Fruit fly (Drosophila melanogaster) whole organism, embryonic: ENCODE data around the gene Doc1.

Source experiments
- Adf1 ChIP-seq: fragments of 200-800 bp; sonication (Bioruptor generic); IDR thresholded peaks from 2 replicates; pipeline ENCODE4 v1.3.6; 2022; ENCODE audit warnings: missing biosample characterization, missing genetic modification characterization
- Bgb ChIP-seq: fragments of 200-800 bp; sonication (Bioruptor generic); IDR thresholded peaks from 2 replicates; pipeline ENCODE4 v1.3.6; 2022; ENCODE audit warnings: missing biosample characterization, missing genetic modification characterization; ENCODE audit not compliant: partially characterized antibody
- C15 ChIP-seq: fragments of 200-800 bp; sonication (Bioruptor generic); IDR thresholded peaks from 3 replicates; pipeline ENCODE4 v1.3.6; 2022; ENCODE audit warnings: missing biosample characterization, missing genetic modification characterization
- CG10462 ChIP-seq: fragments of 200-800 bp; sonication (Bioruptor generic); optimal IDR thresholded peaks from 2 replicates; lab custom pipeline; 2016; ENCODE audit warnings: missing biosample characterization, missing genetic modification characterization
- CG10959 ChIP-seq: fragments of 200-800 bp; sonication (Bioruptor generic); IDR thresholded peaks from 2 replicates; pipeline ENCODE4 v1.3.6; 2022; ENCODE audit warnings: missing biosample characterization, missing genetic modification characterization
- CG13296 ChIP-seq: fragments of 200-800 bp; sonication (Bioruptor generic); optimal IDR thresholded peaks from 3 replicates; lab custom pipeline; 2018; ENCODE audit warnings: missing biosample characterization, mild to moderate bottlenecking, missing genetic modification characterization
- CG14441 ChIP-seq: fragments of 200-800 bp; sonication (Bioruptor generic); IDR thresholded peaks from 2 replicates; pipeline ENCODE4 v1.3.6; 2022; ENCODE audit warnings: missing biosample characterization, missing genetic modification characterization
- CG15073 ChIP-seq: fragments of 200-800 bp; sonication (Bioruptor generic); optimal IDR thresholded peaks from 2 replicates; lab custom pipeline; 2016; ENCODE audit warnings: missing biosample characterization, missing genetic modification characterization
- CG1529 ChIP-seq: fragments of 200-800 bp; sonication (Bioruptor generic); optimal IDR thresholded peaks from 3 replicates; lab custom pipeline; 2018; ENCODE audit warnings: missing biosample characterization, missing genetic modification characterization
- CG15514 ChIP-seq: fragments of 200-800 bp; sonication (Bioruptor generic); optimal IDR thresholded peaks from 3 replicates; lab custom pipeline; 2017; ENCODE audit warnings: missing biosample characterization, missing genetic modification characterization, mild to moderate bottlenecking, moderate library complexity, missing genetic modification reagents
- CG17328 ChIP-seq: fragments of 200-800 bp; sonication (Bioruptor generic); IDR thresholded peaks from 2 replicates; pipeline ENCODE4 v1.3.6; 2022; ENCODE audit warnings: missing biosample characterization, missing genetic modification characterization
- CG18476 ChIP-seq: fragments of 200-800 bp; sonication (Bioruptor generic); optimal IDR thresholded peaks from 2 replicates; lab custom pipeline; 2016; ENCODE audit warnings: missing biosample characterization, mild to moderate bottlenecking, missing genetic modification characterization
- CG2120 ChIP-seq: fragments of 200-800 bp; sonication (Bioruptor generic); optimal IDR thresholded peaks from 3 replicates; lab custom pipeline; 2016; ENCODE audit warnings: missing biosample characterization, missing genetic modification characterization
- CG2199 ChIP-seq: fragments of 200-800 bp; sonication (Bioruptor generic); IDR thresholded peaks from 3 replicates; pipeline ENCODE4 v1.3.6; 2022; ENCODE audit warnings: missing biosample characterization, missing genetic modification characterization
- CG2712 ChIP-seq: fragments of 200-800 bp; optimal IDR thresholded peaks from 3 replicates; lab custom pipeline; 2019; ENCODE audit warnings: missing biosample characterization, mild to moderate bottlenecking, missing genetic modification characterization, moderate library complexity
- CG2889 ChIP-seq: fragments of 200-800 bp; sonication (Bioruptor generic); IDR thresholded peaks from 3 replicates; pipeline ENCODE4 v1.3.6; 2022; ENCODE audit warnings: missing biosample characterization, missing genetic modification characterization
- CG31365 ChIP-seq: fragments of 200-800 bp; sonication (Bioruptor generic); optimal IDR thresholded peaks from 2 replicates; lab custom pipeline; 2018; ENCODE audit warnings: missing biosample characterization, mild to moderate bottlenecking, missing genetic modification characterization
- CG3995 ChIP-seq: fragments of 200-800 bp; sonication (Bioruptor generic); optimal IDR thresholded peaks from 3 replicates; lab custom pipeline; 2016; ENCODE audit warnings: missing biosample characterization, missing genetic modification characterization
- CG7357 ChIP-seq: fragments of 200-800 bp; sonication (Bioruptor generic); IDR thresholded peaks from 3 replicates; pipeline ENCODE4 v1.3.6; 2022; ENCODE audit warnings: missing biosample characterization, missing genetic modification characterization
- CG9876 ChIP-seq: fragments of 200-800 bp; sonication (Bioruptor generic); optimal IDR thresholded peaks from 2 replicates; lab custom pipeline; 2016; ENCODE audit warnings: missing biosample characterization, missing genetic modification characterization
- CkIIα-i1 ChIP-seq: fragments of 200-800 bp; sonication (Bioruptor generic); IDR thresholded peaks from 2 replicates; pipeline ENCODE4 v1.3.6; 2022; ENCODE audit warnings: missing biosample characterization, missing genetic modification characterization
- Dip2 ChIP-seq: fragments of 200-800 bp; sonication (Bioruptor generic); IDR thresholded peaks from 2 replicates; pipeline ENCODE4 v1.3.6; 2022; ENCODE audit warnings: missing biosample characterization, missing genetic modification characterization
- Dll ChIP-seq: fragments of 200-800 bp; sonication (Bioruptor generic); IDR thresholded peaks from 4 replicates; pipeline ENCODE4 v1.3.6; 2022; ENCODE audit warnings: missing biosample characterization, missing genetic modification characterization; ENCODE audit not compliant: partially characterized antibody
- Drgx ChIP-seq: fragments of 200-800 bp; sonication (Bioruptor generic); IDR thresholded peaks from 2 replicates; pipeline ENCODE4 v1.3.6; 2022; ENCODE audit warnings: missing biosample characterization, missing genetic modification characterization
- Eip74EF ChIP-seq, 2 experiments: fragments of 200-800 bp in 1 of 2; fragments of >200 bp in 1 of 2; sonication (Bioruptor generic) in 1 of 2; optimal IDR thresholded peaks; 2 replicates each; lab custom pipeline; 2017 to 2019; ENCODE audit warnings: missing biosample characterization in 2 of 2, missing genetic modification characterization in 2 of 2, mild to moderate bottlenecking in 1 of 2, moderate library complexity in 1 of 2
- GATAe ChIP-seq: fragments of 200-800 bp; sonication (Bioruptor generic); conservative IDR thresholded peaks from 2 replicates; pipeline ENCODE4 v1.3.6; 2022; ENCODE audit warnings: missing biosample characterization, missing genetic modification characterization
- Hr39 ChIP-seq: fragments of >200 bp; optimal IDR thresholded peaks from 2 replicates; lab custom pipeline; 2017
- Myb ChIP-seq: fragments of 200-800 bp; sonication (Bioruptor generic); optimal IDR thresholded peaks from 2 replicates; lab custom pipeline; 2016; ENCODE audit warnings: missing biosample characterization, missing genetic modification characterization
- Six4 ChIP-seq: fragments of 200-800 bp; sonication (Bioruptor generic); optimal IDR thresholded peaks from 2 replicates; lab custom pipeline; 2016; ENCODE audit warnings: missing biosample characterization, missing genetic modification characterization
- Spps ChIP-seq: fragments of 200-800 bp; sonication (Bioruptor generic); optimal IDR thresholded peaks from 2 replicates; lab custom pipeline; 2018; ENCODE audit warnings: missing biosample characterization, mild to moderate bottlenecking, missing genetic modification characterization
- Stat92E ChIP-seq, 3 experiments: fragments of >200 bp in 2 of 3; fragments of 200-800 bp in 1 of 3; sonication (Bioruptor generic) in 1 of 3; optimal IDR thresholded peaks; 2 replicates each; lab custom pipeline; 2017 to 2019; ENCODE audit warnings: missing biosample characterization in 3 of 3, missing genetic modification characterization in 3 of 3, mild to moderate bottlenecking in 1 of 3, moderate library complexity in 1 of 3
- ac ChIP-seq: fragments of 200-800 bp; sonication (Bioruptor generic); optimal IDR thresholded peaks from 3 replicates; lab custom pipeline; 2017; ENCODE audit warnings: missing biosample characterization, mild to moderate bottlenecking, missing genetic modification characterization
- ap ChIP-seq: fragments of 200-800 bp; sonication (Bioruptor generic); IDR thresholded peaks from 2 replicates; pipeline ENCODE4 v1.3.6; 2022; ENCODE audit warnings: missing biosample characterization, missing genetic modification characterization
- btn ChIP-seq: fragments of 200-800 bp; sonication (Bioruptor generic); optimal IDR thresholded peaks from 2 replicates; lab custom pipeline; 2016; ENCODE audit warnings: missing biosample characterization, missing genetic modification characterization
- crp ChIP-seq, 2 experiments: fragments of 200-800 bp; sonication (Bioruptor generic); optimal IDR thresholded peaks; 2 replicates in 1 of 2; 3 replicates in 1 of 2; lab custom pipeline; 2017; ENCODE audit warnings: missing biosample characterization in 2 of 2, missing genetic modification characterization in 2 of 2, mild to moderate bottlenecking in 1 of 2, moderate library complexity in 1 of 2
- gem ChIP-seq: fragments of 200-800 bp; sonication (Bioruptor generic); optimal IDR thresholded peaks from 2 replicates; lab custom pipeline; 2019; ENCODE audit warnings: missing biosample characterization, mild to moderate bottlenecking, missing genetic modification characterization, moderate library complexity
- grau ChIP-seq: fragments of 200-800 bp; optimal IDR thresholded peaks from 3 replicates; lab custom pipeline; 2019; ENCODE audit warnings: missing biosample characterization, mild to moderate bottlenecking, missing genetic modification characterization, moderate library complexity
- hkb ChIP-seq, 2 experiments: fragments of 200-800 bp in 1 of 2; fragments of >200 bp in 1 of 2; sonication (Bioruptor generic) in 1 of 2; IDR thresholded peaks in 1 of 2; optimal IDR thresholded peaks in 1 of 2; 2 replicates each; pipeline versions ENCODE4 v1.3.6 to Lab custom; 2017 to 2022; ENCODE audit warnings: missing biosample characterization in 1 of 2, missing genetic modification characterization in 1 of 2
- ken ChIP-seq: fragments of 200-800 bp; sonication (Bioruptor generic); IDR thresholded peaks from 3 replicates; pipeline ENCODE4 v1.3.6; 2022; ENCODE audit warnings: missing biosample characterization, missing genetic modification characterization
- knrl ChIP-seq: fragments of 200-800 bp; sonication (Bioruptor generic); IDR thresholded peaks from 3 replicates; pipeline ENCODE4 v1.3.6; 2022; ENCODE audit warnings: missing biosample characterization, missing genetic modification characterization; ENCODE audit not compliant: partially characterized antibody
- lbe ChIP-seq: fragments of 200-800 bp; sonication (Bioruptor generic); optimal IDR thresholded peaks from 2 replicates; lab custom pipeline; 2016; ENCODE audit warnings: missing biosample characterization, mild to moderate bottlenecking, missing genetic modification characterization
- mam ChIP-seq: fragments of 200-800 bp; sonication (Bioruptor generic); optimal IDR thresholded peaks from 3 replicates; lab custom pipeline; 2016; ENCODE audit warnings: missing biosample characterization, missing genetic modification characterization
- oc ChIP-seq: fragments of 200-800 bp; sonication (Bioruptor generic); optimal IDR thresholded peaks from 2 replicates; lab custom pipeline; 2018; ENCODE audit warnings: missing biosample characterization, mild to moderate bottlenecking, missing genetic modification characterization, moderate library complexity
- pros ChIP-seq: fragments of 200-800 bp; sonication (Bioruptor generic); optimal IDR thresholded peaks from 3 replicates; lab custom pipeline; 2019; ENCODE audit warnings: missing biosample characterization, mild to moderate bottlenecking, missing genetic modification characterization, moderate library complexity
- rib ChIP-seq: fragments of 200-800 bp; sonication (Bioruptor generic); IDR thresholded peaks from 2 replicates; pipeline ENCODE4 v1.3.6; 2022; ENCODE audit warnings: missing biosample characterization, missing genetic modification characterization
- row ChIP-seq: fragments of 200-800 bp; sonication (Bioruptor generic); IDR thresholded peaks from 3 replicates; pipeline ENCODE4 v1.3.6; 2022; ENCODE audit warnings: missing biosample characterization, missing genetic modification characterization
- ssp ChIP-seq: fragments of 200-800 bp; sonication (Bioruptor generic); IDR thresholded peaks from 2 replicates; pipeline ENCODE4 v1.3.6; 2022; ENCODE audit warnings: missing biosample characterization, missing genetic modification characterization
- usp ChIP-seq: fragments of >200 bp; optimal IDR thresholded peaks from 2 replicates; lab custom pipeline; 2017; ENCODE audit warnings: missing biosample characterization, missing genetic modification characterization
- vvl ChIP-seq: fragments of 200-800 bp; sonication (Bioruptor generic); IDR thresholded peaks from 2 replicates; pipeline ENCODE4 v1.3.6; 2022; ENCODE audit warnings: missing biosample characterization, missing genetic modification characterization

The Doc1 gene

dm6 chr3L:9011485-9012389 is 29.4 kb upstream of the Doc1 start (continued):
- peak; percentile 46 for TF ChIP-seq Myb (GFP tag; lab: Kevin White, UChicago)
- no peak for TF ChIP-seq CG31365
- TF ChIP-seq mam: peak; percentile 71
- TF ChIP-seq knrl: no peak
- peak; percentile 74 for TF ChIP-seq ssp (GFP tag; lab: Robert Waterston, UW)
- TF ChIP-seq vvl (GFP tag; lab: Robert Waterston, UW): peak; percentile 91
- peak; percentile 72 for TF ChIP-seq Spps (tag; lab: Kevin White, UChicago)
- no peak for TF ChIP-seq Dll (GFP tag; lab: Robert Waterston, UW)
- TF ChIP-seq CG2712: peak; percentile 91
- TF ChIP-seq CG13296: no peak
- peak; percentile 81 for TF ChIP-seq Six4
- no peak for TF ChIP-seq CkIIα-i1 (GFP tag; lab: Robert Waterston, UW)
- TF ChIP-seq CG17328 (GFP tag; lab: Robert Waterston, UW): peak; percentile 94
- peak; percentile 78; the same call in 2 of the 3 replicates for TF ChIP-seq ken (GFP tag; lab: Robert Waterston, UW)
- TF ChIP-seq GATAe (GFP tag; lab: Robert Waterston, UW): no peak
- TF ChIP-seq btn (GFP tag; lab: Kevin White, UChicago): peak; percentile 72
- TF ChIP-seq CG7357 (GFP tag; lab: Robert Waterston, UW): peak; percentile 63; the same call in 1 of the 3 replicates
- peak; percentile 60 for TF ChIP-seq CG14441 (GFP tag; lab: Robert Waterston, UW)
- peak; percentile 54 for TF ChIP-seq CG10462 (GFP tag; lab: Kevin White, UChicago)
- peak in 1 of 3 experiments; percentile 55 for TF ChIP-seq Stat92E (GFP tag; optimal IDR thresholded peaks at IDR 0.05; lab: Kevin White, UChicago)
- TF ChIP-seq grau (tag; lab: Kevin White, UChicago): peak; percentile 68
- no peak for TF ChIP-seq Dip2 (GFP tag; lab: Robert Waterston, UW)
- TF ChIP-seq row (GFP tag; lab: Robert Waterston, UW): peak; percentile 87
- no peak for TF ChIP-seq hkb (optimal IDR thresholded peaks at IDR 0.05; lab: Kevin White, UChicago)
- TF ChIP-seq hkb (GFP tag; IDR thresholded peaks at IDR 0.05; lab: Robert Waterston, UW): peak; percentile 80
- TF ChIP-seq CG2199: peak; percentile 85; the same call in 2 of the 3 replicates
- TF ChIP-seq CG2120 (GFP tag; lab: Kevin White, UChicago): no peak
- TF ChIP-seq CG15073 (GFP tag; lab: Kevin White, UChicago): no peak
- TF ChIP-seq ap: peak; percentile 63
- peak; percentile 89 for TF ChIP-seq ac (GFP tag; lab: Kevin White, UChicago)
- TF ChIP-seq Bgb: no peak
- TF ChIP-seq CG18476 (GFP tag; lab: Kevin White, UChicago): peak; percentile 63
- no peak for TF ChIP-seq CG15514 (GFP tag; lab: Kevin White, UChicago)
- TF ChIP-seq CG3995 (GFP tag; lab: Kevin White, UChicago): no peak
- 0 out of 3 replicates have a peak, but pooled peaks have one; percentile 28 for TF ChIP-seq CG2889 (GFP tag; lab: Robert Waterston, UW)
- peak; percentile 84 for TF ChIP-seq gem (tag; lab: Kevin White, UChicago)
- no peak for TF ChIP-seq pros (GFP tag; lab: Kevin White, UChicago)
- no peak for TF ChIP-seq lbe (GFP tag; lab: Kevin White, UChicago)
- peak; percentile 95 for TF ChIP-seq CG10959 (GFP tag; lab: Robert Waterston, UW)
- no peak for TF ChIP-seq Adf1 (GFP tag; lab: Robert Waterston, UW)
- TF ChIP-seq rib (GFP tag; lab: Robert Waterston, UW): no peak
- TF ChIP-seq Hr39 (lab: Kevin White, UChicago): no peak
- TF ChIP-seq CG9876 (GFP tag; lab: Kevin White, UChicago): peak; percentile 11
- TF ChIP-seq CG1529 (GFP tag; lab: Kevin White, UChicago): peak; percentile 49
- peak in 1 of 2 experiments; percentile 8 for TF ChIP-seq crp (GFP tag; optimal IDR thresholded peaks at IDR 0.05; lab: Kevin White, UChicago)
- no peak for TF ChIP-seq C15 (GFP tag; lab: Robert Waterston, UW)
- no peak for TF ChIP-seq Eip74EF (GFP tag; optimal IDR thresholded peaks at IDR 0.05; lab: Kevin White, UChicago)
- peak; percentile 35 for TF ChIP-seq oc (tag; lab: Kevin White, UChicago)
- TF ChIP-seq Drgx: no peak
- no peak for TF ChIP-seq usp
